Comparison of ENCODE assay signal across 4 worm cellular contexts in genomic region chrIV:14033752-14034570, ce11.
A peak's percentile ranks its signal among the peaks of the same experiment; 100 is the strongest.
TF ChIP-seq lines count a peak whose summit lies in the region.

No protein-coding gene starts in this region.

TF ChIP-seq in whole organism, L2 larva, 48 proteins besides CTCF, POLR2A, EP300 and RAD21 (continued from another document):
- TF ChIP-seq lin-11 (tag; optimal IDR thresholded peaks at IDR 0.05; lab: Kevin White, UChicago) (peak; percentile 81), mbf-1 (tag; optimal IDR thresholded peaks at IDR 0.05; lab: Kevin White, UChicago) (no peak), fos-1 (tag; optimal IDR thresholded peaks at IDR 0.05; lab: Kevin White, UChicago) (peak; percentile 77), ztf-4 (tag; optimal IDR thresholded peaks at IDR 0.05; lab: Kevin White, UChicago) (no peak), Y55F3AM.14 (GFP tag; optimal IDR thresholded peaks at IDR 0.05; lab: Kevin White, UChicago) (peak; percentile 62), ZK546.5 (tag; optimal IDR thresholded peaks at IDR 0.05; lab: Kevin White, UChicago) (no peak), mdl-1 (tag; optimal IDR thresholded peaks at IDR 0.05; lab: Kevin White, UChicago) (peak; percentile 87), alr-1 (tag; optimal IDR thresholded peaks at IDR 0.05; lab: Kevin White, UChicago) (no peak), elt-1 (tag; optimal IDR thresholded peaks at IDR 0.05; lab: Kevin White, UChicago) (peak; percentile 44), nhr-6 (tag; optimal IDR thresholded peaks at IDR 0.05; lab: Kevin White, UChicago) (peak; percentile 42), mab-5 (tag; optimal IDR thresholded peaks at IDR 0.05; lab: Kevin White, UChicago) (peak; percentile 77), ama-1 (optimal IDR thresholded peaks at IDR 0.05; lab: Kevin White, UChicago) (peak; percentile 100), nhr-237 (tag; optimal IDR thresholded peaks at IDR 0.05; lab: Kevin White, UChicago) (peak; percentile 35), unc-39 (tag; optimal IDR thresholded peaks at IDR 0.05; lab: Kevin White, UChicago) (peak; percentile 49), skn-1 (tag; optimal IDR thresholded peaks at IDR 0.05; lab: Kevin White, UChicago) (no peak), nhr-77 (tag; optimal IDR thresholded peaks at IDR 0.05; lab: Kevin White, UChicago) (no peak), aly-2 (tag; optimal IDR thresholded peaks at IDR 0.05; lab: Kevin White, UChicago) (no peak), unc-62 (GFP tag; optimal IDR thresholded peaks at IDR 0.05; lab: Kevin White, UChicago) (peak; percentile 68), nhr-11 (tag; optimal IDR thresholded peaks at IDR 0.05; lab: Kevin White, UChicago) (peak; percentile 20), zag-1 (tag; optimal IDR thresholded peaks at IDR 0.05; lab: Kevin White, UChicago) (peak; percentile 80), ztf-11 (tag; optimal IDR thresholded peaks at IDR 0.05; lab: Kevin White, UChicago) (peak; percentile 72), C34F6.9 (tag; optimal IDR thresholded peaks at IDR 0.05; lab: Kevin White, UChicago) (peak; percentile 42), nhr-10 (tag; optimal IDR thresholded peaks at IDR 0.05; lab: Kevin White, UChicago) (peak; percentile 19), peb-1 (tag; optimal IDR thresholded peaks at IDR 0.05; lab: Kevin White, UChicago) (peak; percentile 66), lin-13 (GFP tag; optimal IDR thresholded peaks at IDR 0.05; lab: Kevin White, UChicago) (peak; percentile 67), nhr-25 (tag; optimal IDR thresholded peaks at IDR 0.05; lab: Kevin White, UChicago) (peak; percentile 83)

TF ChIP-seq in whole organism, L4 larva, 104 proteins besides CTCF, POLR2A, EP300 and RAD21 (continued from another document and continues in another):
- TF ChIP-seq duxl-1 (tag; optimal IDR thresholded peaks at IDR 0.05; lab: Kevin White, UChicago; ENCODE audit: poor library complexity) (peak; percentile 68), attf-4 (tag; optimal IDR thresholded peaks at IDR 0.05; lab: Kevin White, UChicago) (peak; percentile 13), hlh-30 (tag; optimal IDR thresholded peaks at IDR 0.05; lab: Kevin White, UChicago; ENCODE audit: insufficient read depth) (peak; percentile 82), spr-1 (tag; optimal IDR thresholded peaks at IDR 0.05; lab: Kevin White, UChicago) (peak; percentile 82), zip-2 (tag; optimal IDR thresholded peaks at IDR 0.05; lab: Kevin White, UChicago) (peak; percentile 63), nhr-42 (GFP tag; IDR thresholded peaks at IDR 0.05; lab: Robert Waterston, UW) (peak; percentile 71), hmg-1.1 (GFP tag; IDR thresholded peaks at IDR 0.05; lab: Robert Waterston, UW) (peak; percentile 6), mes-2 (tag; optimal IDR thresholded peaks at IDR 0.05; lab: Kevin White, UChicago; ENCODE audit: poor library complexity, severe bottlenecking) (no peak), mep-1 (tag; optimal IDR thresholded peaks at IDR 0.05; lab: Kevin White, UChicago) (peak; percentile 87), dpl-1 (GFP tag; optimal IDR thresholded peaks at IDR 0.05; lab: Kevin White, UChicago) (peak; percentile 19), R02D3.7 (tag; optimal IDR thresholded peaks at IDR 0.05; lab: Kevin White, UChicago) (no peak), ceh-32 (tag; optimal IDR thresholded peaks at IDR 0.05; lab: Kevin White, UChicago; ENCODE audit: poor library complexity) (peak; percentile 14), spr-3 (GFP tag; optimal IDR thresholded peaks at IDR 0.05; lab: Kevin White, UChicago) (peak; percentile 63), dmd-6 (GFP tag; IDR thresholded peaks at IDR 0.05; lab: Robert Waterston, UW) (peak; percentile 56), zfp-3 (GFP tag; conservative IDR thresholded peaks at IDR 0.05; lab: Robert Waterston, UW) (peak; percentile 59; the same call in 1 of the 2 replicates), nhr-25 (tag; optimal IDR thresholded peaks at IDR 0.05; lab: Kevin White, UChicago; ENCODE audit: borderline replicate concordance, insufficient read depth) (peak; percentile 94), tag-97 (GFP tag; IDR thresholded peaks at IDR 0.05; lab: Robert Waterston, UW) (peak; percentile 67; the same call in 1 of the 2 replicates), nhr-28 (tag; optimal IDR thresholded peaks at IDR 0.05; lab: Kevin White, UChicago) (peak; percentile 74), T26A8.4 (GFP tag; IDR thresholded peaks at IDR 0.05; lab: Robert Waterston, UW) (peak; percentile 94), unc-39 (tag; optimal IDR thresholded peaks at IDR 0.05; lab: Kevin White, UChicago) (no peak), ctbp-1 (GFP tag; IDR thresholded peaks at IDR 0.05; lab: Robert Waterston, UW) (peak; percentile 70; the same call in 1 of the 2 replicates), fos-1 (tag; optimal IDR thresholded peaks at IDR 0.05; lab: Kevin White, UChicago) (no peak), jun-1 (tag; optimal IDR thresholded peaks at IDR 0.05; lab: Kevin White, UChicago) (peak; percentile 61), gei-8 (GFP tag; optimal IDR thresholded peaks at IDR 0.05; lab: Kevin White, UChicago) (no peak), F44E2.7 (GFP tag; IDR thresholded peaks at IDR 0.05; lab: Robert Waterston, UW) (no peak), ceh-82 (tag; optimal IDR thresholded peaks at IDR 0.05; lab: Kevin White, UChicago) (no peak), daf-19 (GFP tag; conservative IDR thresholded peaks at IDR 0.05; lab: Robert Waterston, UW) (peak; percentile 83), ZK546.5 (tag; optimal IDR thresholded peaks at IDR 0.05; lab: Kevin White, UChicago) (peak in 1 of 2 experiments; percentile 28), madf-9 (GFP tag; conservative IDR thresholded peaks at IDR 0.05; lab: Robert Waterston, UW) (peak; percentile 89), daf-16 (GFP tag; optimal IDR thresholded peaks at IDR 0.05; lab: Kevin White, UChicago) (peak in 1 of 2 experiments; percentile 85), daf-16 (tag; optimal IDR thresholded peaks at IDR 0.05; lab: Kevin White, UChicago) (peak; percentile 64), lin-38 (GFP tag; IDR thresholded peaks at IDR 0.05; lab: Robert Waterston, UW) (peak; percentile 13; the same call in 1 of the 2 replicates), nhr-11 (tag; optimal IDR thresholded peaks at IDR 0.05; lab: Kevin White, UChicago) (peak; percentile 85), mxl-3 (GFP tag; optimal IDR thresholded peaks at IDR 0.05; lab: Kevin White, UChicago) (peak; percentile 90)

TF ChIP-seq in whole organism, late embryonic, 69 proteins besides CTCF, POLR2A, EP300 and RAD21 (continued from another document and continues in another):
- TF ChIP-seq fkh-10 (GFP tag; optimal IDR thresholded peaks at IDR 0.05; lab: Kevin White, UChicago): peak; percentile 38
- TF ChIP-seq ceh-9 (tag; optimal IDR thresholded peaks at IDR 0.05; lab: Kevin White, UChicago): peak; percentile 57
- peak; percentile 86 for TF ChIP-seq unc-86 (tag; optimal IDR thresholded peaks at IDR 0.05; lab: Kevin White, UChicago)
- peak; percentile 81 for TF ChIP-seq nhr-232 (tag; optimal IDR thresholded peaks at IDR 0.05; lab: Kevin White, UChicago)
- TF ChIP-seq pax-1 (tag; optimal IDR thresholded peaks at IDR 0.05; lab: Kevin White, UChicago): peak; percentile 88
- peak; percentile 87 for TF ChIP-seq ceh-24 (tag; optimal IDR thresholded peaks at IDR 0.05; lab: Kevin White, UChicago)
- peak; percentile 89 for TF ChIP-seq ref-2 (tag; optimal IDR thresholded peaks at IDR 0.05; lab: Kevin White, UChicago)
- peak; percentile 91 for TF ChIP-seq fkh-6 (tag; optimal IDR thresholded peaks at IDR 0.05; lab: Kevin White, UChicago)
- peak; percentile 74 for TF ChIP-seq lim-6 (tag; optimal IDR thresholded peaks at IDR 0.05; lab: Kevin White, UChicago)
- peak; percentile 95 for TF ChIP-seq elt-2 (tag; optimal IDR thresholded peaks at IDR 0.05; lab: Kevin White, UChicago)
- TF ChIP-seq C08G9.2 (tag; optimal IDR thresholded peaks at IDR 0.05; lab: Kevin White, UChicago): peak; percentile 81
- peak; percentile 60 for TF ChIP-seq ahr-1 (tag; optimal IDR thresholded peaks at IDR 0.05; lab: Kevin White, UChicago)
- TF ChIP-seq sdc-2 (tag; optimal IDR thresholded peaks at IDR 0.05; lab: Kevin White, UChicago): peak; percentile 89
- peak; percentile 59 for TF ChIP-seq ceh-48 (tag; optimal IDR thresholded peaks at IDR 0.05; lab: Kevin White, UChicago)
- peak; percentile 70 for TF ChIP-seq zip-5 (tag; optimal IDR thresholded peaks at IDR 0.05; lab: Kevin White, UChicago)
- peak; percentile 96 for TF ChIP-seq ceh-34 (tag; optimal IDR thresholded peaks at IDR 0.05; lab: Kevin White, UChicago)
- peak; percentile 70 for TF ChIP-seq elt-4 (tag; optimal IDR thresholded peaks at IDR 0.05; lab: Kevin White, UChicago)
- peak; percentile 95 for TF ChIP-seq syd-9 (tag; optimal IDR thresholded peaks at IDR 0.05; lab: Kevin White, UChicago)
- peak; percentile 95 for TF ChIP-seq gmeb-2 (tag; optimal IDR thresholded peaks at IDR 0.05; lab: Kevin White, UChicago)
- peak; percentile 29 for TF ChIP-seq unc-55 (GFP tag; optimal IDR thresholded peaks at IDR 0.05; lab: Kevin White, UChicago)
- TF ChIP-seq sox-2 (GFP tag; IDR thresholded peaks at IDR 0.05; lab: Robert Waterston, UW): peak; percentile 87
- peak; percentile 73 for TF ChIP-seq hlh-13 (GFP tag; optimal IDR thresholded peaks at IDR 0.05; lab: Kevin White, UChicago)
- TF ChIP-seq ceh-19 (GFP tag; optimal IDR thresholded peaks at IDR 0.05; lab: Kevin White, UChicago): peak; percentile 93
- TF ChIP-seq sox-4 (tag; optimal IDR thresholded peaks at IDR 0.05; lab: Kevin White, UChicago): peak; percentile 93
- TF ChIP-seq pros-1 (tag; optimal IDR thresholded peaks at IDR 0.05; lab: Kevin White, UChicago): peak; percentile 45
- TF ChIP-seq npax-4 (tag; optimal IDR thresholded peaks at IDR 0.05; lab: Kevin White, UChicago): peak; percentile 81
- TF ChIP-seq odd-2 (tag; optimal IDR thresholded peaks at IDR 0.05; lab: Kevin White, UChicago): peak; percentile 73
- TF ChIP-seq ttx-3 (tag; optimal IDR thresholded peaks at IDR 0.05; lab: Kevin White, UChicago): peak; percentile 75
- peak; percentile 81 for TF ChIP-seq ztf-16 (tag; optimal IDR thresholded peaks at IDR 0.05; lab: Kevin White, UChicago)
- peak; percentile 95 for TF ChIP-seq ceh-22 (tag; optimal IDR thresholded peaks at IDR 0.05; lab: Kevin White, UChicago)
- peak; percentile 97 for TF ChIP-seq nfya-1 (tag; optimal IDR thresholded peaks at IDR 0.05; lab: Kevin White, UChicago)
- peak; percentile 70 for TF ChIP-seq pag-3 (tag; optimal IDR thresholded peaks at IDR 0.05; lab: Kevin White, UChicago; ENCODE audit: borderline replicate concordance)
- peak; percentile 70 for TF ChIP-seq fax-1 (tag; optimal IDR thresholded peaks at IDR 0.05; lab: Kevin White, UChicago)
- peak; percentile 77 for TF ChIP-seq dmd-4 (tag; optimal IDR thresholded peaks at IDR 0.05; lab: Kevin White, UChicago; ENCODE audit: borderline replicate concordance)
- peak; percentile 96 for TF ChIP-seq hlh-6 (tag; optimal IDR thresholded peaks at IDR 0.05; lab: Kevin White, UChicago)
- TF ChIP-seq ceh-2 (tag; optimal IDR thresholded peaks at IDR 0.05; lab: Kevin White, UChicago): peak; percentile 68
- peak; percentile 19 for TF ChIP-seq ceh-31 (tag; optimal IDR thresholded peaks at IDR 0.05; lab: Kevin White, UChicago)
- TF ChIP-seq lin-11 (tag; optimal IDR thresholded peaks at IDR 0.05; lab: Kevin White, UChicago): peak; percentile 89
- peak; percentile 74 for TF ChIP-seq hlh-15 (tag; optimal IDR thresholded peaks at IDR 0.05; lab: Kevin White, UChicago)

TF ChIP-seq in whole organism, mixed stage, embryonic, 35 proteins besides CTCF, POLR2A, EP300 and RAD21 (continued from another document):
- peak; percentile 99 for TF ChIP-seq sptf-1 (tag; optimal IDR thresholded peaks at IDR 0.05; lab: Kevin White, UChicago)
- TF ChIP-seq unc-62 (GFP tag; optimal IDR thresholded peaks at IDR 0.05; lab: Kevin White, UChicago): peak; percentile 62
- TF ChIP-seq nhr-12 (tag; optimal IDR thresholded peaks at IDR 0.05; lab: Kevin White, UChicago): peak; percentile 79
- peak; percentile 85 for TF ChIP-seq ceh-39 (tag; optimal IDR thresholded peaks at IDR 0.05; lab: Kevin White, UChicago)
- TF ChIP-seq lin-13 (tag; optimal IDR thresholded peaks at IDR 0.05; lab: Kevin White, UChicago): no peak
- TF ChIP-seq nhr-2 (tag; optimal IDR thresholded peaks at IDR 0.05; lab: Kevin White, UChicago): peak; percentile 47
- TF ChIP-seq mab-5 (tag; optimal IDR thresholded peaks at IDR 0.05; lab: Kevin White, UChicago): peak; percentile 47
